Worm (Caenorhabditis elegans) whole organism, L1 larva: ENCODE results near the gene npr-4.

Experiments used
- C04F5.9 ChIP-seq: sonication (generic microtip); optimal IDR thresholded peaks from 2 replicates; lab custom pipeline; 2016; ENCODE audit warnings: missing genetic modification characterization, missing compliant biosample characterization
- ama-1 ChIP-seq: fragments of 150-350 bp; optimal IDR thresholded peaks from 2 replicates; lab custom pipeline; 2014
- ceh-8 ChIP-seq: fragments of 200-800 bp; sonication (Bioruptor generic); optimal IDR thresholded peaks from 2 replicates; lab custom pipeline; 2018; ENCODE audit warnings: mild to moderate bottlenecking, missing genetic modification characterization, moderate library complexity, missing compliant biosample characterization
- ceh-82 ChIP-seq, 3 experiments: fragments of 150-350 bp in 1 of 3; sonication (generic microtip) in 2 of 3; optimal IDR thresholded peaks; 2 replicates each; lab custom pipeline; 2014 to 2017; ENCODE audit warnings: missing biosample characterization in 3 of 3, missing genetic modification characterization in 3 of 3
- ceh-90 ChIP-seq: sonication (generic microtip); optimal IDR thresholded peaks from 2 replicates; lab custom pipeline; 2016; ENCODE audit warnings: missing genetic modification characterization, missing compliant biosample characterization
- ces-1 ChIP-seq: fragments of 150-350 bp; optimal IDR thresholded peaks from 2 replicates; lab custom pipeline; 2014; ENCODE audit warnings: missing biosample characterization, missing genetic modification reagents, missing genetic modification characterization
- dpl-1 ChIP-seq, 3 experiments: fragments of 150-350 bp in 2 of 3; sonication (generic microtip) in 1 of 3; optimal IDR thresholded peaks; 2 replicates each; lab custom pipeline; 2014 to 2017; ENCODE audit warnings: missing biosample characterization in 3 of 3, missing genetic modification characterization in 3 of 3, missing genetic modification reagents in 3 of 3
- dsc-1 ChIP-seq: sonication (generic microtip); optimal IDR thresholded peaks from 2 replicates; lab custom pipeline; 2016; ENCODE audit warnings: mild to moderate bottlenecking, missing genetic modification characterization, missing compliant biosample characterization
- efl-1 ChIP-seq, 4 experiments: fragments of 150-350 bp; optimal IDR thresholded peaks in 3 of 4; peaks in 1 of 4; 1 replicate in 1 of 4; 2 replicates in 3 of 4; lab custom pipeline; 2014; ENCODE audit warnings: missing biosample characterization in 2 of 4, missing genetic modification characterization in 2 of 4, missing genetic modification reagents in 2 of 4
- egl-13 ChIP-seq: sonication (generic microtip); optimal IDR thresholded peaks from 2 replicates; lab custom pipeline; 2016; ENCODE audit warnings: missing genotype, missing genetic modification reagents, missing genetic modification characterization, missing compliant biosample characterization
- egl-27 ChIP-seq, 2 experiments: fragments of 150-350 bp in 1 of 2; sonication (generic microtip); optimal IDR thresholded peaks; 3 replicates each; lab custom pipeline; 2017 to 2018; ENCODE audit warnings: missing biosample characterization in 2 of 2, missing genetic modification characterization in 2 of 2, missing genetic modification reagents in 2 of 2
- ets-5 ChIP-seq: fragments of 200-800 bp; sonication (Bioruptor generic); IDR thresholded peaks from 2 replicates; pipeline ENCODE4 v1.3.6; 2022; ENCODE audit warnings: missing genetic modification characterization, missing compliant biosample characterization
- fkh-8 ChIP-seq: sonication (generic microtip); optimal IDR thresholded peaks from 2 replicates; lab custom pipeline; 2016; ENCODE audit warnings: mild to moderate bottlenecking, missing genetic modification characterization, missing compliant biosample characterization
- fos-1 ChIP-seq: fragments of 150-350 bp; optimal IDR thresholded peaks from 2 replicates; lab custom pipeline; 2014; ENCODE audit warnings: missing biosample characterization, missing genetic modification characterization
- hlh-4 ChIP-seq: sonication (generic microtip); optimal IDR thresholded peaks from 2 replicates; lab custom pipeline; 2016; ENCODE audit warnings: mild to moderate bottlenecking, missing genetic modification characterization, missing compliant biosample characterization
- hpl-2 ChIP-seq: fragments of 150-350 bp; optimal IDR thresholded peaks from 2 replicates; lab custom pipeline; 2014; ENCODE audit warnings: missing biosample characterization, missing genetic modification reagents, missing genetic modification characterization
- lin-14 ChIP-seq: fragments of 200-800 bp; sonication (Bioruptor generic); optimal IDR thresholded peaks from 2 replicates; lab custom pipeline; 2018; ENCODE audit warnings: mild to moderate bottlenecking, missing genetic modification characterization, moderate library complexity, missing compliant biosample characterization
- lin-35 ChIP-seq, 2 experiments: fragments of 150-350 bp; optimal IDR thresholded peaks; 2 replicates each; lab custom pipeline; 2014; ENCODE audit warnings: missing biosample characterization in 2 of 2, missing genetic modification characterization in 2 of 2, missing genetic modification reagents in 2 of 2
- lsy-2 ChIP-seq, 2 experiments: fragments of 150-350 bp; optimal IDR thresholded peaks; 2 replicates each; lab custom pipeline; 2014; ENCODE audit warnings: missing biosample characterization in 2 of 2, missing genetic modification characterization in 2 of 2
- mab-9 ChIP-seq: fragments of 200-800 bp; sonication (Bioruptor generic); IDR thresholded peaks from 2 replicates; pipeline ENCODE4 v1.3.6; 2022; ENCODE audit warnings: missing genetic modification reagents, missing genetic modification characterization, missing compliant biosample characterization
- mef-2 ChIP-seq: fragments of 150-350 bp; optimal IDR thresholded peaks from 2 replicates; lab custom pipeline; 2014; ENCODE audit warnings: missing biosample characterization, missing genetic modification characterization
- mep-1 ChIP-seq: fragments of 150-350 bp; optimal IDR thresholded peaks from 2 replicates; lab custom pipeline; 2014; ENCODE audit warnings: missing biosample characterization, missing genetic modification characterization
- nhr-19 ChIP-seq: fragments of 200-800 bp; sonication (Bioruptor generic); conservative IDR thresholded peaks from 2 replicates; pipeline ENCODE4 v1.3.6; 2022; ENCODE audit warnings: missing genetic modification characterization, missing compliant biosample characterization
- nhr-28 ChIP-seq: fragments of 150-350 bp; optimal IDR thresholded peaks from 2 replicates; lab custom pipeline; 2014; ENCODE audit warnings: missing biosample characterization, missing genetic modification characterization
- nhr-47 ChIP-seq: sonication (generic microtip); optimal IDR thresholded peaks from 2 replicates; lab custom pipeline; 2016; ENCODE audit warnings: mild to moderate bottlenecking, missing genetic modification characterization, moderate library complexity, missing compliant biosample characterization
- nhr-90 ChIP-seq: sonication (generic microtip); optimal IDR thresholded peaks from 2 replicates; lab custom pipeline; 2016; ENCODE audit warnings: mild to moderate bottlenecking, missing genetic modification characterization, missing compliant biosample characterization; ENCODE audit not compliant: poor library complexity
- pag-3 ChIP-seq: sonication (generic microtip); optimal IDR thresholded peaks from 2 replicates; lab custom pipeline; 2017; ENCODE audit warnings: missing genetic modification characterization, mild to moderate bottlenecking, missing compliant biosample characterization, antibody characterized with exemption, borderline replicate concordance; ENCODE audit not compliant: insufficient read depth
- pax-3 ChIP-seq: fragments of 200-800 bp; sonication (Bioruptor generic); optimal IDR thresholded peaks from 2 replicates; lab custom pipeline; 2018; ENCODE audit warnings: mild to moderate bottlenecking, missing genetic modification characterization, moderate library complexity, missing compliant biosample characterization
- skn-1 ChIP-seq: fragments of 150-350 bp; optimal IDR thresholded peaks from 2 replicates; lab custom pipeline; 2014; ENCODE audit warnings: missing biosample characterization, missing genetic modification characterization
- snpc-4 ChIP-seq: fragments of 150-350 bp; optimal IDR thresholded peaks from 2 replicates; lab custom pipeline; 2014; ENCODE audit warnings: missing biosample characterization, missing genetic modification characterization
- sup-37 ChIP-seq: fragments of 200-800 bp; sonication (Bioruptor generic); optimal IDR thresholded peaks from 2 replicates; lab custom pipeline; 2018; ENCODE audit warnings: mild to moderate bottlenecking, missing genetic modification characterization, missing compliant biosample characterization
- tbx-2 ChIP-seq: sonication (generic microtip); optimal IDR thresholded peaks from 2 replicates; lab custom pipeline; 2016; ENCODE audit warnings: missing genetic modification characterization, missing compliant biosample characterization
- tlp-1 ChIP-seq: fragments of 150-350 bp; optimal IDR thresholded peaks from 2 replicates; lab custom pipeline; 2014; ENCODE audit warnings: missing biosample characterization, missing genetic modification characterization
- unc-62 ChIP-seq: fragments of 150-350 bp; optimal IDR thresholded peaks from 2 replicates; lab custom pipeline; 2014; ENCODE audit warnings: missing biosample characterization, missing genetic modification reagents, missing genetic modification characterization
- unc-86 ChIP-seq: sonication (generic microtip); optimal IDR thresholded peaks from 2 replicates; lab custom pipeline; 2016; ENCODE audit warnings: missing genetic modification characterization, missing compliant biosample characterization
- vab-15 ChIP-seq: sonication (generic microtip); optimal IDR thresholded peaks from 2 replicates; lab custom pipeline; 2017; ENCODE audit warnings: missing genotype, mild to moderate bottlenecking, missing genetic modification characterization, missing compliant biosample characterization
- zag-1 ChIP-seq: fragments of 150-350 bp; optimal IDR thresholded peaks from 2 replicates; lab custom pipeline; 2014; ENCODE audit warnings: missing biosample characterization, missing genetic modification characterization
- zip-4 ChIP-seq: fragments of 200-800 bp; sonication (Bioruptor generic); optimal IDR thresholded peaks from 2 replicates; lab custom pipeline; 2018; ENCODE audit warnings: mild to moderate bottlenecking, missing genetic modification characterization, moderate library complexity, missing compliant biosample characterization

The npr-4 gene

DNA sequence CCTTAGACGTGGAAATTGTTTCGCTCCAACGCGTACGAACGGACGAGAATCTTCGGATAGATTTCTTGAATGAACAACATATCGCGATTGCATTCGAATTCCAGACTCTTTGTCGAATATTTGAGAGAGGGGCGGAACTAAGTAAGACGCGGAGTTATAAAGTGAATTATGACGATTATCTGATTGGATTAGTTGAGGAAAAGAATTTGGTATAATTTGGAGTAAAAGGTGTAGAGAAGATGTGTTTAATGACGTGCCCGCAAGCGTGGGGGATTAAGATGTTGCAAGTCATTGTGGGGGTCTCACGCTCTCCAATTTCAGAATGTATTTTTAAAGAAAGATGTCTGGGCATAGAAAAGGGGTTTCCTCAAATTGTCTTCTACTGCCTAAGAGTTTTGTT is 6.4 kb downstream of the npr-4 start:
- TF ChIP-seq vab-15 = no peak
- TF ChIP-seq nhr-47 = peak; percentile 50
- TF ChIP-seq tlp-1 = no peak
- TF ChIP-seq fkh-8 (tag; lab: Kevin White, UChicago) = peak; percentile 52
- no peak for TF ChIP-seq lsy-2 (tag; optimal IDR thresholded peaks at IDR 0.05; lab: Kevin White, UChicago)
- TF ChIP-seq unc-62 = no peak
- no peak for TF ChIP-seq nhr-90 (tag; lab: Kevin White, UChicago)
- no peak for TF ChIP-seq nhr-19 (GFP tag; lab: Robert Waterston, UW)
- TF ChIP-seq egl-13 = no peak
- peak; percentile 94 for TF ChIP-seq dsc-1 (tag; lab: Kevin White, UChicago)
- TF ChIP-seq ceh-82 (tag; optimal IDR thresholded peaks at IDR 0.05; lab: Kevin White, UChicago) = no peak
- TF ChIP-seq nhr-28 = no peak
- TF ChIP-seq dpl-1 (GFP tag; optimal IDR thresholded peaks at IDR 0.05; lab: Kevin White, UChicago) = no peak
- peak; percentile 50 for TF ChIP-seq pax-3 (tag; lab: Kevin White, UChicago)
- TF ChIP-seq unc-86 (tag; lab: Kevin White, UChicago) = no peak
- TF ChIP-seq fos-1 (tag; lab: Kevin White, UChicago) = no peak
- no peak for TF ChIP-seq pag-3 (tag; lab: Kevin White, UChicago)

DNA sequence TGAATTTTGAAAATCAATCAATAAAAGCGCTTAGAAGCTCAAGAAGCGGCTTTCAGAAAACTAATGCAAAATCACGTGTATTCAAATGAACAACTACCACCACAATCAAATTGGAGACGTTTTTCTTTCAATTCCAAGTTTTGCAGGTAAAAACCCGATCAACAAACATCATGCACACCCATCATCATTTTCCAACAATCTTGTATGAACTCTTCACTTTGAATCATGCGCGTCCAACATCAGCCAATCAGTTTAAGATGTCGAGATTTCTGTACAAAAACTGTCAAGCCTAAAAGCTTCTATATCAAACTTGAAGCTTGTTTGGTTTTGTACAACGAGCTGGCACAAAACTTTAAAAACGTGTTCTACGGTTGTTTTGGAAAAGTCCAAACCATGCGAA is 12.7 kb downstream of the npr-4 start:
- TF ChIP-seq ceh-8 (GFP tag; lab: Kevin White, UChicago) (no peak), snpc-4 (no peak), mab-9 (GFP tag; lab: Robert Waterston, UW) (no peak), efl-1 (optimal IDR thresholded peaks at IDR 0.05; lab: Kevin White, UChicago) (no peak), efl-1 (GFP tag; optimal IDR thresholded peaks at IDR 0.05 in 1 of 2; lab: Kevin White, UChicago) (no peak), zag-1 (no peak), egl-27 (tag; optimal IDR thresholded peaks at IDR 0.05; lab: Kevin White, UChicago) (no peak), ces-1 (GFP tag; lab: Kevin White, UChicago) (no peak), C04F5.9 (tag; lab: Kevin White, UChicago) (no peak), lin-35 (GFP tag; optimal IDR thresholded peaks at IDR 0.05; lab: Kevin White, UChicago) (no peak), ceh-90 (tag; lab: Kevin White, UChicago) (no peak), skn-1 (no peak), sup-37 (GFP tag; lab: Kevin White, UChicago) (no peak), fkh-8 (tag; lab: Kevin White, UChicago) (no peak), dpl-1 (GFP tag; optimal IDR thresholded peaks at IDR 0.05; lab: Kevin White, UChicago) (no peak), ama-1 (no peak), zip-4 (GFP tag; lab: Kevin White, UChicago) (no peak), ets-5 (GFP tag; lab: Robert Waterston, UW) (no peak), mef-2 (tag; lab: Kevin White, UChicago) (no peak)

DNA sequence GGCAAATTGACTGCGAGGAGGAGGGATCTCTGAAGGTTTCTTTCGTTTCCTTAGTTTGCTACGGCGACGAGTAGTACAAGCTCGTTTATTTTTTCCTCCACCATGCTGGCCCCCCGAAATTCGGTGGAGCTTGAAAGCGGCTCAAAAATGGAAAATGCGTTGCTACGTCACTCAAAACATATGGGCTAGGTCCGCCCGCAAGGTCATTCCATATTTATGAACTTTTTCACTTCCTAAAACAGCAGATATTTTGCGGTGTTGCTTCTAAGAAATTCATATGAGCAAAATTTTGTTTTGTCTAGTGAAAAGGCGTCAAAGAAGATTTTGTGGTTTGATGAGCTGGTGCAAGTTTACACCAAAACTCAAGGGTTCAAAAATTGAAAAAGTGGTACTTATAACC is 17.0 kb downstream of the npr-4 start:
- TF ChIP-seq unc-86 (tag; lab: Kevin White, UChicago) (peak; percentile 70), lin-14 (GFP tag; lab: Kevin White, UChicago) (peak; percentile 13), hlh-4 (tag; lab: Kevin White, UChicago) (no peak)

DNA sequence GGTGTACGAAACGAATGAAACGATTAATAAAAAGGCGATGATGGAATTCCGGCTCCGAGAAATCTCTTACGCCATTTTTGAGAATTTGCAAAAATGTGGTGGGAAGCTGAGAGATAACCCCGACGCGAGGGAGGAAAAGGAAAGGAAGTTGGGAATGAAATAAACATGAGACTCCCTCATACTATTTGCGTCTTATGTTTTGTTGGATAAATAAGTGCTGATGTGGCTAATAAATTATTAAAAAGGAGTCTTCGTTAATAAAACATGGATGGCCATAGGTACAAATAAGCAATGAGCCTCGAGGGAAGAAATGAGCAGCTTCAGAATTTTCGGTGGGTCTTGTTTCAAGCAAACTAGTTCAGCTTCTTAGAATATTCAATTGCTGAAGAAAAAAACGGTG is 19.1 kb downstream of the npr-4 start:
- TF ChIP-seq mep-1 = no peak
- TF ChIP-seq unc-86 (tag; lab: Kevin White, UChicago) = peak; percentile 91
- no peak for TF ChIP-seq hpl-2 (GFP tag; lab: Kevin White, UChicago)
- peak; percentile 72 for TF ChIP-seq lin-14 (GFP tag; lab: Kevin White, UChicago)
- no peak for TF ChIP-seq lsy-2 (tag; optimal IDR thresholded peaks at IDR 0.05; lab: Kevin White, UChicago)
- peak; percentile 8 for TF ChIP-seq tbx-2 (tag; lab: Kevin White, UChicago)
- TF ChIP-seq fkh-8 (tag; lab: Kevin White, UChicago) = peak; percentile 37
